Worm (Caenorhabditis elegans): Measurements from ENCODE around the gene col-78.

The col-78 gene

ce11 chrII:9112851-9113250 lies 39.5 kb upstream of the col-78 start, which contains the start of gene jun-1 (continued):
- TF ChIP-seq dve-1 (tag; optimal IDR thresholded peaks at IDR 0.05) = peak; percentile 72
- no peak for TF ChIP-seq pat-9 (tag; optimal IDR thresholded peaks at IDR 0.05)
- peak; percentile 61 for TF ChIP-seq hlh-30 (tag; optimal IDR thresholded peaks at IDR 0.05; ENCODE audit: insufficient read depth)
- no peak for TF ChIP-seq nhr-11 (tag; optimal IDR thresholded peaks at IDR 0.05)
- TF ChIP-seq pag-3 (tag; optimal IDR thresholded peaks at IDR 0.05; ENCODE audit: borderline replicate concordance) = no peak
- peak; percentile 71 for TF ChIP-seq ceh-31 (tag; optimal IDR thresholded peaks at IDR 0.05)
- peak; percentile 58 for TF ChIP-seq tbx-2 (tag; optimal IDR thresholded peaks at IDR 0.05)

- TF ChIP-seq dmd-4 (tag; optimal IDR thresholded peaks at IDR 0.05; ENCODE audit: borderline replicate concordance) (no peak), ceh-48 (tag; optimal IDR thresholded peaks at IDR 0.05) (no peak), ceh-2 (tag; optimal IDR thresholded peaks at IDR 0.05) (no peak), che-1 (tag; optimal IDR thresholded peaks at IDR 0.05) (no peak), hlh-15 (tag; optimal IDR thresholded peaks at IDR 0.05) (no peak), pha-2 (tag; optimal IDR thresholded peaks at IDR 0.05) (no peak), unc-3 (GFP tag; conservative IDR thresholded peaks at IDR 0.05) (no peak), unc-3 (tag; optimal IDR thresholded peaks at IDR 0.05) (no peak), hlh-30 (tag; optimal IDR thresholded peaks at IDR 0.05; ENCODE audit: insufficient read depth) (peak; percentile 49)
Measured at ce11 chrII:9113759-9114158, 38.6 kb upstream of the col-78 start.

- TF ChIP-seq ttx-3 (tag; optimal IDR thresholded peaks at IDR 0.05) = no peak
Measured at ce11 chrII:9114972-9115371, 37.4 kb upstream of the col-78 start.

ce11 chrII:9115644-9116043 lies 36.7 kb upstream of the col-78 start:
- TF ChIP-seq zip-5 (tag; optimal IDR thresholded peaks at IDR 0.05) (no peak), ref-2 (tag; optimal IDR thresholded peaks at IDR 0.05) (no peak), fkh-6 (tag; optimal IDR thresholded peaks at IDR 0.05) (no peak), sox-4 (tag; optimal IDR thresholded peaks at IDR 0.05) (no peak), dve-1 (tag; optimal IDR thresholded peaks at IDR 0.05) (no peak)

ce11 chrII:9116404-9116803 lies 35.9 kb upstream of the col-78 start:
- TF ChIP-seq K09A11.1 (tag; optimal IDR thresholded peaks at IDR 0.05; ENCODE audit: insufficient read depth) (no peak), ceh-48 (tag; optimal IDR thresholded peaks at IDR 0.05) (no peak), lim-6 (tag; optimal IDR thresholded peaks at IDR 0.05) (no peak), ama-1 (optimal IDR thresholded peaks at IDR 0.05) (no peak), tbx-7 (tag; optimal IDR thresholded peaks at IDR 0.05) (no peak), ceh-14 (tag; optimal IDR thresholded peaks at IDR 0.05) (no peak), npax-4 (tag; optimal IDR thresholded peaks at IDR 0.05) (no peak), hlh-30 (tag; optimal IDR thresholded peaks at IDR 0.05; ENCODE audit: insufficient read depth) (no peak), ceh-6 (GFP tag; optimal IDR thresholded peaks at IDR 0.05) (no peak), ceh-34 (tag; optimal IDR thresholded peaks at IDR 0.05) (no peak), F13H6.1 (tag; optimal IDR thresholded peaks at IDR 0.05) (no peak), gmeb-2 (tag; optimal IDR thresholded peaks at IDR 0.05) (no peak), ceh-9 (tag; optimal IDR thresholded peaks at IDR 0.05) (no peak), hlh-15 (tag; optimal IDR thresholded peaks at IDR 0.05) (no peak), ahr-1 (tag; optimal IDR thresholded peaks at IDR 0.05) (no peak), fkh-6 (tag; optimal IDR thresholded peaks at IDR 0.05) (no peak)

ce11 chrII:9117789-9118242 lies 34.5 kb upstream of the col-78 start:
- TF ChIP-seq eyg-1 (tag; optimal IDR thresholded peaks at IDR 0.05) (no peak), ceh-9 (tag; optimal IDR thresholded peaks at IDR 0.05) (no peak), zip-5 (tag; optimal IDR thresholded peaks at IDR 0.05) (no peak), unc-3 (GFP tag; conservative IDR thresholded peaks at IDR 0.05) (no peak), unc-3 (tag; optimal IDR thresholded peaks at IDR 0.05) (no peak), ama-1 (optimal IDR thresholded peaks at IDR 0.05) (no peak)

Measured in whole organism, late embryonic.